Worm (Caenorhabditis elegans) whole organism, late embryonic: ENCODE results near the gene Y53F4B.17.
A peak's percentile ranks its signal among the peaks of the same experiment; 100 is the strongest.

Source experiments
- C08G9.2 ChIP-seq: sonication (generic microtip); optimal IDR thresholded peaks from 2 replicates; lab custom pipeline; 2016; ENCODE audit warnings: mild to moderate bottlenecking, missing genetic modification characterization, moderate library complexity, missing compliant biosample characterization
- F13H6.1 ChIP-seq: sonication (generic microtip); optimal IDR thresholded peaks from 2 replicates; lab custom pipeline; 2016; ENCODE audit warnings: missing genetic modification characterization, missing compliant biosample characterization
- K02D7.2 ChIP-seq: sonication (generic microtip); optimal IDR thresholded peaks from 2 replicates; lab custom pipeline; 2017; ENCODE audit warnings: mild to moderate bottlenecking, missing genetic modification characterization, missing compliant biosample characterization
- T23F11.4 ChIP-seq: fragments of 200-800 bp; sonication (Bioruptor generic); optimal IDR thresholded peaks from 2 replicates; lab custom pipeline; 2018; ENCODE audit warnings: mild to moderate bottlenecking, missing genetic modification characterization, missing compliant biosample characterization
- Y22D7AL.16 ChIP-seq: sonication (generic microtip); optimal IDR thresholded peaks from 2 replicates; lab custom pipeline; 2016; ENCODE audit warnings: missing genetic modification characterization, missing compliant biosample characterization
- ahr-1 ChIP-seq: sonication (generic microtip); optimal IDR thresholded peaks from 2 replicates; lab custom pipeline; 2016; ENCODE audit warnings: missing genetic modification characterization, missing compliant biosample characterization
- ama-1 ChIP-seq: fragments of 150-350 bp; optimal IDR thresholded peaks from 2 replicates; lab custom pipeline; 2014
- ceh-18 ChIP-seq: sonication (generic microtip); optimal IDR thresholded peaks from 2 replicates; lab custom pipeline; 2016; ENCODE audit warnings: missing genetic modification characterization, missing compliant biosample characterization
- ceh-2 ChIP-seq: sonication (generic microtip); optimal IDR thresholded peaks from 2 replicates; lab custom pipeline; 2016; ENCODE audit warnings: missing genotype, missing genetic modification characterization, missing compliant biosample characterization
- ceh-30 ChIP-seq: fragments of 150-350 bp; optimal IDR thresholded peaks from 2 replicates; lab custom pipeline; 2014; ENCODE audit warnings: missing biosample characterization, missing genetic modification characterization
- ceh-31 ChIP-seq: sonication (generic microtip); optimal IDR thresholded peaks from 2 replicates; lab custom pipeline; 2016; ENCODE audit warnings: missing genetic modification characterization, missing compliant biosample characterization
- ceh-48 ChIP-seq: sonication (generic microtip); optimal IDR thresholded peaks from 2 replicates; lab custom pipeline; 2016; ENCODE audit warnings: missing genetic modification characterization, inconsistent platforms, missing compliant biosample characterization
- ceh-9 ChIP-seq: sonication (generic microtip); optimal IDR thresholded peaks from 2 replicates; lab custom pipeline; 2016; ENCODE audit warnings: mild to moderate bottlenecking, missing genetic modification characterization, inconsistent platforms, missing compliant biosample characterization
- dmd-4 ChIP-seq: sonication (generic microtip); optimal IDR thresholded peaks from 2 replicates; lab custom pipeline; 2016; ENCODE audit warnings: borderline replicate concordance, missing genetic modification characterization, missing compliant biosample characterization
- elt-2 ChIP-seq: sonication (generic microtip); optimal IDR thresholded peaks from 2 replicates; lab custom pipeline; 2016; ENCODE audit warnings: missing genetic modification reagents, missing genetic modification characterization, missing compliant biosample characterization
- ets-4 ChIP-seq: sonication (generic microtip); optimal IDR thresholded peaks from 2 replicates; lab custom pipeline; 2016; ENCODE audit warnings: missing genetic modification characterization, missing compliant biosample characterization
- hlh-13 ChIP-seq: fragments of 200-800 bp; sonication (Bioruptor generic); optimal IDR thresholded peaks from 2 replicates; lab custom pipeline; 2018; ENCODE audit warnings: mild to moderate bottlenecking, missing genetic modification characterization, missing compliant biosample characterization
- hlh-8 ChIP-seq: sonication (generic microtip); optimal IDR thresholded peaks from 2 replicates; lab custom pipeline; 2016; ENCODE audit warnings: missing genotype, missing genetic modification characterization, missing compliant biosample characterization
- madf-2 ChIP-seq: sonication (generic microtip); optimal IDR thresholded peaks from 2 replicates; lab custom pipeline; 2017; ENCODE audit warnings: missing genetic modification characterization, missing compliant biosample characterization
- mec-3 ChIP-seq: sonication (generic microtip); optimal IDR thresholded peaks from 2 replicates; lab custom pipeline; 2016; ENCODE audit warnings: borderline replicate concordance, missing genetic modification characterization, missing compliant biosample characterization
- nfya-1 ChIP-seq: sonication (generic microtip); optimal IDR thresholded peaks from 2 replicates; lab custom pipeline; 2017; ENCODE audit warnings: missing genetic modification characterization, mild to moderate bottlenecking, missing compliant biosample characterization, antibody characterized with exemption, moderate library complexity
- nhr-232 ChIP-seq: sonication (generic microtip); optimal IDR thresholded peaks from 2 replicates; lab custom pipeline; 2016; ENCODE audit warnings: missing genetic modification characterization, missing compliant biosample characterization
- pag-3 ChIP-seq: sonication (generic microtip); optimal IDR thresholded peaks from 2 replicates; lab custom pipeline; 2016; ENCODE audit warnings: missing compliant biosample characterization, missing genetic modification characterization, borderline replicate concordance
- pat-9 ChIP-seq: fragments of 200-800 bp; sonication (Bioruptor generic); optimal IDR thresholded peaks from 2 replicates; lab custom pipeline; 2018; ENCODE audit warnings: mild to moderate bottlenecking, missing genetic modification characterization, moderate library complexity, missing compliant biosample characterization
- pha-4 ChIP-seq: fragments of 150-350 bp; optimal IDR thresholded peaks from 2 replicates; lab custom pipeline; 2018; ENCODE audit warnings: missing biosample characterization, missing genetic modification reagents, missing genetic modification characterization
- pqm-1 ChIP-seq: sonication (generic microtip); optimal IDR thresholded peaks from 2 replicates; lab custom pipeline; 2016; ENCODE audit warnings: missing genetic modification characterization, missing compliant biosample characterization
- pros-1 ChIP-seq: fragments of 150-350 bp; optimal IDR thresholded peaks from 2 replicates; lab custom pipeline; 2014; ENCODE audit warnings: missing biosample characterization, missing genetic modification reagents, missing genetic modification characterization
- ref-2 ChIP-seq: sonication (generic microtip); optimal IDR thresholded peaks from 2 replicates; lab custom pipeline; 2016; ENCODE audit warnings: missing genetic modification characterization, missing compliant biosample characterization
- rnt-1 ChIP-seq: sonication (generic microtip); optimal IDR thresholded peaks from 2 replicates; lab custom pipeline; 2016; ENCODE audit warnings: missing genetic modification characterization, missing compliant biosample characterization
- sdc-2 ChIP-seq: sonication (generic microtip); optimal IDR thresholded peaks from 2 replicates; lab custom pipeline; 2016; ENCODE audit warnings: missing genotype, missing genetic modification characterization, missing compliant biosample characterization
- sox-4 ChIP-seq: sonication (generic microtip); optimal IDR thresholded peaks from 2 replicates; lab custom pipeline; 2017; ENCODE audit warnings: mild to moderate bottlenecking, missing genetic modification characterization, inconsistent platforms, missing compliant biosample characterization
- syd-9 ChIP-seq: sonication (generic microtip); optimal IDR thresholded peaks from 2 replicates; lab custom pipeline; 2016; ENCODE audit warnings: mild to moderate bottlenecking, missing genetic modification characterization, moderate library complexity, missing compliant biosample characterization
- tbx-2 ChIP-seq: sonication (generic microtip); optimal IDR thresholded peaks from 2 replicates; lab custom pipeline; 2016; ENCODE audit warnings: missing genetic modification characterization, missing compliant biosample characterization
- tbx-7 ChIP-seq: sonication (generic microtip); optimal IDR thresholded peaks from 2 replicates; lab custom pipeline; 2016; ENCODE audit warnings: missing genotype, missing genetic modification characterization, missing compliant biosample characterization
- ttx-3 ChIP-seq: sonication (generic microtip); optimal IDR thresholded peaks from 2 replicates; lab custom pipeline; 2016; ENCODE audit warnings: missing genetic modification reagents, missing genetic modification characterization, missing compliant biosample characterization
- unc-42 ChIP-seq: sonication (generic microtip); optimal IDR thresholded peaks from 2 replicates; lab custom pipeline; 2016; ENCODE audit warnings: missing genotype, missing genetic modification characterization, missing compliant biosample characterization
- unc-55 ChIP-seq: sonication (generic microtip); optimal IDR thresholded peaks from 2 replicates; lab custom pipeline; 2017; ENCODE audit warnings: missing biosample characterization, missing genetic modification reagents, missing genetic modification characterization
- zip-5 ChIP-seq: sonication (generic microtip); optimal IDR thresholded peaks from 2 replicates; lab custom pipeline; 2016; ENCODE audit warnings: missing genetic modification characterization, missing compliant biosample characterization

Y53F4B.17 gene

ce11 chrII:15058282-15058681 lies at the start of gene Y53F4B.17:
Y53F4B.17 (plus strand) TSS chrII:15058656.
- TF ChIP-seq sdc-2 (tag; lab: Kevin White, UChicago), result peak; percentile 33
- peak; percentile 9 for TF ChIP-seq mec-3
- TF ChIP-seq Y22D7AL.16 (tag; lab: Kevin White, UChicago), result no peak
- peak; percentile 20 for TF ChIP-seq C08G9.2 (tag; lab: Kevin White, UChicago)
- no peak for TF ChIP-seq pros-1 (tag; lab: Kevin White, UChicago)

- TF ChIP-seq ceh-48 (peak; percentile 1), pha-4 (no peak), pag-3 (tag; lab: Kevin White, UChicago) (no peak), syd-9 (no peak), ceh-18 (tag; lab: Kevin White, UChicago) (peak; percentile 29), ref-2 (peak; percentile 20), pat-9 (tag; lab: Kevin White, UChicago) (peak; percentile 23), elt-2 (no peak), rnt-1 (peak; percentile 41), ahr-1 (tag; lab: Kevin White, UChicago) (no peak), ceh-9 (tag; lab: Kevin White, UChicago) (no peak), nfya-1 (tag; lab: Kevin White, UChicago) (peak; percentile 71), tbx-7 (tag; lab: Kevin White, UChicago) (no peak), ceh-31 (peak; percentile 55), dmd-4 (no peak), ceh-30 (tag; lab: Kevin White, UChicago) (no peak), madf-2 (tag; lab: Kevin White, UChicago) (no peak), ets-4 (tag; lab: Kevin White, UChicago) (peak; percentile 30), hlh-13 (GFP tag; lab: Kevin White, UChicago) (no peak), T23F11.4 (GFP tag; lab: Kevin White, UChicago) (no peak), zip-5 (tag; lab: Kevin White, UChicago) (no peak), ceh-2 (tag; lab: Kevin White, UChicago) (no peak), sox-4 (peak; percentile 7), unc-55 (peak; percentile 15), pros-1 (tag; lab: Kevin White, UChicago) (peak; percentile 6), unc-42 (tag; lab: Kevin White, UChicago) (peak; percentile 62), tbx-2 (peak; percentile 39), pqm-1 (no peak), F13H6.1 (no peak), C08G9.2 (tag; lab: Kevin White, UChicago) (peak; percentile 37)
These were observed 47.9 kb upstream of the Y53F4B.17 start, which contains the start of the genes Y53F4B.9 and Y53F4B.11 for ce11 chrII:15010366-15011235. Y53F4B.9 (minus strand) TSS chrII:15010416. Y53F4B.11 (plus strand) TSS chrII:15010748.

- peak; percentile 45 for TF ChIP-seq unc-42 (tag; lab: Kevin White, UChicago)
- no peak for TF ChIP-seq tbx-2
- TF ChIP-seq K02D7.2, result no peak
- no peak for TF ChIP-seq ceh-48
- TF ChIP-seq ttx-3 (tag; lab: Kevin White, UChicago), result no peak
- no peak for TF ChIP-seq ama-1 (lab: Kevin White, UChicago)
- TF ChIP-seq, all 69 proteins: peak for 1
These were observed 44.1 kb upstream of the Y53F4B.17 start, which contains the start of gene Y53F4B.51 for ce11 chrII:15014380-15014779. Y53F4B.51 (minus strand) TSS chrII:15014442.

ce11 chrII:15015669-15016068 lies 42.8 kb upstream of the Y53F4B.17 start:
- TF ChIP-seq hlh-8, result no peak
- TF ChIP-seq unc-42 (tag; lab: Kevin White, UChicago), result peak; percentile 55
- no peak for TF ChIP-seq nhr-232 (tag; lab: Kevin White, UChicago)
- TF ChIP-seq hlh-13 (GFP tag; lab: Kevin White, UChicago), result no peak
- no peak for TF ChIP-seq F13H6.1
